Worm (Caenorhabditis elegans): ENCODE data around the gene srh-83.

ce11 chrV:7123188-7123708 lies 41.1 kb upstream of the srh-83 start, which contains the start of gene lmd-5:
- TF ChIP-seq dao-5 (tag; optimal IDR thresholded peaks at IDR 0.05) (no peak), him-1 (tag; optimal IDR thresholded peaks at IDR 0.05) (no peak)
